Fruit fly (Drosophila melanogaster) whole organism, wandering third instar larva: ENCODE results near the gene Cyp18a1.

Experiments used
- HLH106 ChIP-seq: fragments of 200-800 bp; optimal IDR thresholded peaks from 3 replicates; lab custom pipeline; 2019; ENCODE audit warnings: missing biosample characterization, mild to moderate bottlenecking, missing genetic modification characterization, moderate library complexity
- Hr83 ChIP-seq: fragments of 200-300 bp; sonication (Bioruptor generic); optimal IDR thresholded peaks from 2 replicates; lab custom pipeline; 2016; ENCODE audit warnings: missing biosample characterization, mild to moderate bottlenecking, missing genetic modification characterization, moderate library complexity; ENCODE audit not compliant: poor library complexity, severe bottlenecking
- Mio ChIP-seq: sonication (Bioruptor generic); optimal IDR thresholded peaks from 2 replicates; lab custom pipeline; 2016; ENCODE audit warnings: missing biosample characterization, missing genetic modification characterization
- Vsx2 ChIP-seq: fragments of 200-300, 225-300 bp; sonication (Bioruptor generic); optimal IDR thresholded peaks from 2 replicates; lab custom pipeline; 2018; ENCODE audit warnings: missing biosample characterization, missing genetic modification characterization; ENCODE audit not compliant: partially characterized antibody
- dmrt93B ChIP-seq: fragments of 200-800 bp; sonication (Bioruptor generic); optimal IDR thresholded peaks from 2 replicates; lab custom pipeline; 2018; ENCODE audit warnings: missing biosample characterization, mild to moderate bottlenecking, missing genetic modification characterization
- h ChIP-seq: fragments of 200-800 bp; sonication (Bioruptor generic); optimal IDR thresholded peaks from 3 replicates; lab custom pipeline; 2016; ENCODE audit warnings: missing biosample characterization, mild to moderate bottlenecking, missing genetic modification characterization
- psq ChIP-seq: fragments of 200-800 bp; sonication (Bioruptor generic); optimal IDR thresholded peaks from 3 replicates; lab custom pipeline; 2017; ENCODE audit warnings: missing biosample characterization, mild to moderate bottlenecking, missing genetic modification characterization, moderate library complexity
- usp ChIP-seq: fragments of >200 bp; optimal IDR thresholded peaks from 2 replicates; lab custom pipeline; 2017; ENCODE audit warnings: missing biosample characterization, missing genetic modification characterization

- no peak for TF ChIP-seq usp (GFP tag; lab: Kevin White, UChicago)
- no peak for TF ChIP-seq h
- TF ChIP-seq Hr83 (GFP tag; lab: Kevin White, UChicago) = no peak
- no peak for TF ChIP-seq Mio
- TF ChIP-seq psq = no peak
- TF ChIP-seq HLH106 = no peak
- TF ChIP-seq Vsx2 (GFP tag; lab: Kevin White, UChicago) = no peak
- TF ChIP-seq dmrt93B (GFP tag; lab: Kevin White, UChicago) = no peak
These were observed 24.5 kb downstream of the Cyp18a1 start for dm6 chrX:18668293-18668692.
